Worm (Caenorhabditis elegans) whole organism, L4/young adult: ENCODE data around the gene glrx-5.

Source experiments
- W03F9.2 ChIP-seq: fragments of 150-350 bp; optimal IDR thresholded peaks from 2 replicates; lab custom pipeline; 2014; ENCODE audit warnings: missing biosample characterization, missing genetic modification characterization
- him-1 ChIP-seq: sonication (generic microtip); optimal IDR thresholded peaks from 2 replicates; lab custom pipeline; 2016; ENCODE audit warnings: missing genotype, missing genetic modification reagents, missing genetic modification characterization, missing compliant biosample characterization

ce11 chrIII:12356588-12356987 is 17.1 kb downstream of the glrx-5 start:
- no peak for TF ChIP-seq him-1 (tag; lab: Kevin White, UChicago)
- TF ChIP-seq W03F9.2 (tag; lab: Kevin White, UChicago) = no peak
